Fruit fly (Drosophila melanogaster) whole organism: ENCODE measurements around the gene CG13631.

ENCODE experiments used
- CG8478 ChIP-seq: fragments of >200 bp; optimal IDR thresholded peaks from 2 replicates; lab custom pipeline; 2018; ENCODE audit warnings: inconsistent platforms
- usp ChIP-seq: fragments of >200 bp; optimal IDR thresholded peaks from 2 replicates; lab custom pipeline; 2017; ENCODE audit warnings: missing biosample characterization, missing genetic modification characterization, mixed read lengths

DNA sequence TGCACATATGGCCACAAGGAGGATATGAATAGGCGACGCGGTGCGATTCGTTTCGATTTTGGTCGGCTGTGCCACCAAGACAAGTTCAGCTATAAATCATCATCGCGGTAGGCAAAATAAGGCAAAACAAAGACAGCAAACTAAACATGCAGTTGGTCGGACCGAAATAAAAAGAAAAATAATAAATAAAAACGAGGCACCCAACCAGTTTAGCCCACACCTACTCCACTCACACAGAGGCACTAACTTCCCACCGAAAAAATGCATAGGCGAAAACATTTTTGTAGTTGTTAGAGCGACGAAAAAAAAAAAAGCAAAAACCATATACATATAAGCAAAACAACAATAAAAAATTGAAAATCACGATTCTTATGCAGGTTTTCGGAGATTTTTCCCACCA lies 2.5 kb upstream of the CG13631 start:
- TF ChIP-seq CG8478 (lab: Kevin White, UChicago): no peak
- TF ChIP-seq usp (GFP tag; lab: Kevin White, UChicago): no peak
